Fruit fly (Drosophila melanogaster) whole organism: Measurements from ENCODE around the gene Cda5.

Experiments used
- CG8478 ChIP-seq: fragments of >200 bp; optimal IDR thresholded peaks from 2 replicates; lab custom pipeline; 2018; ENCODE audit warnings: inconsistent platforms
- Dll ChIP-seq: fragments of >200 bp; optimal IDR thresholded peaks from 2 replicates; lab custom pipeline; 2017
- EcR ChIP-seq, 2 experiments: fragments of >200 bp; optimal IDR thresholded peaks; 2 replicates each; lab custom pipeline; 2017; ENCODE audit warnings: missing biosample characterization in 2 of 2, missing genetic modification characterization in 2 of 2, missing genetic modification reagents in 2 of 2
- psq ChIP-seq: fragments of >200 bp; optimal IDR thresholded peaks from 2 replicates; lab custom pipeline; 2017
- usp ChIP-seq: fragments of >200 bp; optimal IDR thresholded peaks from 2 replicates; lab custom pipeline; 2017; ENCODE audit warnings: missing biosample characterization, missing genetic modification characterization, mixed read lengths

DNA sequence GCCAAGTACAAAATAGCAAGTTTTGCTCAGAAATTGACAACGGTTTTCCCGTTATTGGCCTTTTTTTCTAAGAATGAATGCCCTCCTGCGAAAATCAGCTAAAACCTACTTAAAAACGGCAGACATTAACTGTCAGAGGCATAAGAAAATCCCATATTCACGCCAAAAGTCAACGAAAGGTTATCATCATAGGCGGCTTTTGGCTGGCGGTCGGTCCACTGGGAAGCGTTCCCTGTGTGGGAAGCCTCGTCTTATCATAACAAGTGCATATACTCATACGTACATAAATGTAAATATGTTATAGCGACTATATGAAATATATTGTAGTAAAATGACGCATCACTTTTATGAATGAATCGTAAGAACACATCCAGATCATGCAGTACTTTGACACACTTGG lies 20.5 kb upstream of the Cda5 start:
- TF ChIP-seq usp (no peak), CG8478 (no peak), EcR (GFP tag; optimal IDR thresholded peaks at IDR 0.05; lab: Kevin White, UChicago) (no peak), Dll (lab: Kevin White, UChicago) (no peak), psq (lab: Kevin White, UChicago) (no peak)
